Worm (Caenorhabditis elegans): Measurements from ENCODE around the gene K04F1.8.

K04F1.8 gene

ce11 chrV:1666904-1667303, at the start of gene K04F1.8:
TSS of gene K04F1.8 (plus strand) at chrV:1667204.
- no peak for TF ChIP-seq alr-1 (tag; optimal IDR thresholded peaks at IDR 0.05; ENCODE audit: borderline replicate concordance)
- no peak for TF ChIP-seq Y116A8C.19 (tag; optimal IDR thresholded peaks at IDR 0.05; ENCODE audit: borderline replicate concordance)
- TF ChIP-seq C34B4.2 (tag; optimal IDR thresholded peaks at IDR 0.05), result no peak
- no peak for TF ChIP-seq lir-3 (tag; optimal IDR thresholded peaks at IDR 0.05; ENCODE audit: poor library complexity)
- no peak for TF ChIP-seq blmp-1 (tag; optimal IDR thresholded peaks at IDR 0.05)
- no peak for TF ChIP-seq irx-1 (tag; optimal IDR thresholded peaks at IDR 0.05)
- TF ChIP-seq mef-2 (tag; optimal IDR thresholded peaks at IDR 0.05), result no peak
- no peak for TF ChIP-seq hpl-2 (GFP tag; optimal IDR thresholded peaks at IDR 0.05)
- no peak for TF ChIP-seq vab-15 (tag; optimal IDR thresholded peaks at IDR 0.05)
- TF ChIP-seq ceh-88 (GFP tag; IDR thresholded peaks at IDR 0.05), result no peak
- TF ChIP-seq nhr-76 (tag; optimal IDR thresholded peaks at IDR 0.05), result no peak
- no peak for TF ChIP-seq ztf-11 (tag; optimal IDR thresholded peaks at IDR 0.05)
- no peak for TF ChIP-seq unc-62 (GFP tag; optimal IDR thresholded peaks at IDR 0.05)

- TF ChIP-seq hlh-4 (tag; optimal IDR thresholded peaks at IDR 0.05), result no peak
- no peak for TF ChIP-seq F16B12.6 (tag; optimal IDR thresholded peaks at IDR 0.05)
- TF ChIP-seq C04F5.9 (tag; optimal IDR thresholded peaks at IDR 0.05), result no peak
- no peak for TF ChIP-seq grh-1 (GFP tag; IDR thresholded peaks at IDR 0.05)
- TF ChIP-seq C34B4.2 (tag; optimal IDR thresholded peaks at IDR 0.05), result no peak
- TF ChIP-seq lin-13 (GFP tag; optimal IDR thresholded peaks at IDR 0.05), result no peak
- TF ChIP-seq mep-1 (tag; optimal IDR thresholded peaks at IDR 0.05), result no peak
- no peak for TF ChIP-seq egl-27 (tag; optimal IDR thresholded peaks at IDR 0.05)
- no peak for TF ChIP-seq ceh-90 (tag; optimal IDR thresholded peaks at IDR 0.05)
- TF ChIP-seq nhr-237 (tag; optimal IDR thresholded peaks at IDR 0.05), result no peak
- TF ChIP-seq pqm-1 (tag; optimal IDR thresholded peaks at IDR 0.05), result no peak
- no peak for TF ChIP-seq unc-130 (tag; optimal IDR thresholded peaks at IDR 0.05)
These were observed 48.2 kb upstream of the K04F1.8 start, which contains the start of gene nhr-179 for ce11 chrV:1618760-1619159. TSS of gene nhr-179 (minus strand) at chrV:1618860.

- TF ChIP-seq snpc-4 (tag; optimal IDR thresholded peaks at IDR 0.05) (no peak), nhr-90 (tag; optimal IDR thresholded peaks at IDR 0.05; ENCODE audit: poor library complexity) (no peak), ceh-8 (GFP tag; optimal IDR thresholded peaks at IDR 0.05) (no peak), vab-15 (tag; optimal IDR thresholded peaks at IDR 0.05) (no peak), nhr-71 (tag; optimal IDR thresholded peaks at IDR 0.05) (no peak), dsc-1 (tag; optimal IDR thresholded peaks at IDR 0.05) (no peak), tbx-2 (tag; optimal IDR thresholded peaks at IDR 0.05) (no peak), zag-1 (tag; optimal IDR thresholded peaks at IDR 0.05) (no peak), aly-2 (tag; optimal IDR thresholded peaks at IDR 0.05) (no peak), elt-2 (tag; optimal IDR thresholded peaks at IDR 0.05) (no peak), egl-13 (tag; optimal IDR thresholded peaks at IDR 0.05) (no peak), hlh-17 (GFP tag; optimal IDR thresholded peaks at IDR 0.05; ENCODE audit: borderline replicate concordance) (no peak), lin-15B (tag; optimal IDR thresholded peaks at IDR 0.05) (no peak), pax-3 (tag; optimal IDR thresholded peaks at IDR 0.05) (no peak), sox-4 (tag; optimal IDR thresholded peaks at IDR 0.05) (no peak), hlh-4 (tag; optimal IDR thresholded peaks at IDR 0.05) (no peak), nhr-20 (tag; optimal IDR thresholded peaks at IDR 0.05) (no peak), isw-1 (GFP tag; IDR thresholded peaks at IDR 0.05) (no peak)
These were observed 46.5 kb upstream of the K04F1.8 start for ce11 chrV:1620537-1620936.
